Fruit fly (Drosophila melanogaster) S2 (cell line): ENCODE data around the gene CG14852.

Source experiments
- CG8478 ChIP-seq: fragments of >200 bp; optimal IDR thresholded peaks from 2 replicates; lab custom pipeline; 2018
- CTCF ChIP-seq, 2 experiments: fragments of >200 bp; optimal IDR thresholded peaks; 2 replicates each; lab custom pipeline; 2018

DNA sequence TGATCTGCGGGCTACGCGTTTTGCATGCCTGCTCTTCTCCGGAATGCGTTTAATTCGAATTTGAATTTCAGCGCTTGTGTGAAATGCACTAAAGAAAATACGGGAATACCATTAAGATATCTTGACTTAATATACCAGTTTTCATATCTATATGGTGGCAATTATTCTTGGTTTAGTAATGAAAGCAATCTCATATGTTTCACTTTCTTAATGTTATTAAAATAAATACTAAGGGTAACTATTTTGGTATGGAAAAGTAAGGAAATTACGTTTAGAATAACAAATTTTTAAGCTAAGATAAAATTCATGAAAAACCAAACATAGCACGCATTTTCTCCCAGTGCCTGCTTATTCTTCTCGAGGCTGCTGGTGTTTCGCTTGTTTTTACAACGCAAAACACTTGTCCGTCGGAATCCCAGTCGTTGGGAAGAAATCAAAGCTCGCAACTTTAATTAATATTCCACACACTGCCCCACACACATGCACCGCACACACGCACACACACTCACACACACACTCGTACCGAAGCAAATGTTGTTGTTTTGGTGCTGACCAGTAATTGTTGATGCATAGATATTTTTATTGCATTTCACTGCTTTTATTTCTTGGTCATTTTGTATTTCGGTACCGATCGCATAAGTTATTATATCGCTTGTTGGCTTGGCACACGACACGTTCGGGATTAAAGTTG lies 12.2 kb downstream of the CG14852 start:
- no peak for TF ChIP-seq CG8478 (lab: Kevin White, UChicago)
- TF ChIP-seq CTCF (optimal IDR thresholded peaks at IDR 0.05; lab: Kevin White, UChicago), result no peak
